Worm (Caenorhabditis elegans) whole organism, L4 larva: Measurements from ENCODE around the gene vms-1.

Experiments used
- D1046.2 ChIP-seq: fragments of 200-800 bp; sonication (Bioruptor generic); IDR thresholded peaks from 2 replicates; pipeline ENCODE4 v1.3.6; 2022; ENCODE audit warnings: missing genetic modification characterization, missing compliant biosample characterization
- F37D6.2 ChIP-seq: sonication (generic microtip); optimal IDR thresholded peaks from 2 replicates; lab custom pipeline; 2016; ENCODE audit warnings: mild to moderate bottlenecking, missing genetic modification characterization, missing compliant biosample characterization
- F49E8.2 ChIP-seq: sonication (generic microtip); optimal IDR thresholded peaks from 2 replicates; lab custom pipeline; 2016; ENCODE audit warnings: missing compliant biosample characterization, mild to moderate bottlenecking, missing genetic modification characterization, borderline replicate concordance
- T20F7.1 ChIP-seq: fragments of 200-800 bp; sonication (Bioruptor generic); optimal IDR thresholded peaks from 2 replicates; lab custom pipeline; 2018; ENCODE audit warnings: mild to moderate bottlenecking, missing genetic modification characterization, missing compliant biosample characterization
- T26A8.4 ChIP-seq: fragments of 200-800 bp; sonication (Bioruptor generic); IDR thresholded peaks from 2 replicates; pipeline ENCODE4 v1.3.6; 2022; ENCODE audit warnings: missing genetic modification characterization, missing compliant biosample characterization
- Y48G9A.11 ChIP-seq: fragments of 200-800 bp; sonication (Bioruptor generic); IDR thresholded peaks from 2 replicates; pipeline ENCODE4 v1.3.6; 2022; ENCODE audit warnings: missing genetic modification reagents, missing genetic modification characterization, missing compliant biosample characterization
- Y75B8A.6 ChIP-seq: fragments of 200-800 bp; sonication (Bioruptor generic); IDR thresholded peaks from 2 replicates; pipeline ENCODE4 v1.3.6; 2022; ENCODE audit warnings: missing genetic modification reagents, missing genetic modification characterization, missing compliant biosample characterization
- ama-1 ChIP-seq: fragments of 150-350 bp; optimal IDR thresholded peaks from 2 replicates; lab custom pipeline; 2014; ENCODE audit warnings: inconsistent platforms, mixed read lengths
- arid-1 ChIP-seq: fragments of 200-800 bp; sonication (Bioruptor generic); conservative IDR thresholded peaks from 2 replicates; pipeline ENCODE4 v1.3.6; 2022; ENCODE audit warnings: missing genetic modification reagents, missing genetic modification characterization, missing compliant biosample characterization
- attf-4 ChIP-seq: sonication (generic microtip); optimal IDR thresholded peaks from 3 replicates; lab custom pipeline; 2017; ENCODE audit warnings: missing biosample characterization, missing genetic modification characterization
- ceh-20 ChIP-seq: fragments of 200-800 bp; sonication (Bioruptor generic); IDR thresholded peaks from 2 replicates; pipeline ENCODE4 v1.3.6; 2022; ENCODE audit warnings: missing genetic modification reagents, missing genetic modification characterization, missing compliant biosample characterization
- ces-1 ChIP-seq: fragments of 150-350 bp; sonication (generic microtip); optimal IDR thresholded peaks from 4 replicates; lab custom pipeline; 2014; ENCODE audit warnings: missing biosample characterization, missing genetic modification reagents, missing genetic modification characterization
- ctbp-1 ChIP-seq: fragments of 200-800 bp; sonication (Bioruptor generic); IDR thresholded peaks from 2 replicates; pipeline ENCODE4 v1.3.6; 2022; ENCODE audit warnings: missing genetic modification reagents, missing genetic modification characterization, missing compliant biosample characterization
- daf-12 ChIP-seq: fragments of 150-350 bp; optimal IDR thresholded peaks from 2 replicates; lab custom pipeline; 2014; ENCODE audit warnings: missing biosample characterization, missing genetic modification reagents, missing genetic modification characterization
- daf-16 ChIP-seq, 3 experiments: sonication (generic microtip); optimal IDR thresholded peaks; 2 replicates each; lab custom pipeline; 2016 to 2017; ENCODE audit warnings: missing genetic modification characterization in 3 of 3, missing genetic modification reagents in 3 of 3, mild to moderate bottlenecking in 2 of 3, missing compliant biosample characterization in 2 of 3, missing biosample characterization in 1 of 3, moderate library complexity in 1 of 3
- dmd-6 ChIP-seq: fragments of 200-800 bp; sonication (Bioruptor generic); IDR thresholded peaks from 2 replicates; pipeline ENCODE4 v1.3.6; 2022; ENCODE audit warnings: missing genetic modification reagents, missing genetic modification characterization, missing compliant biosample characterization
- dmd-9 ChIP-seq: fragments of 200-800 bp; sonication (Bioruptor generic); IDR thresholded peaks from 2 replicates; pipeline ENCODE4 v1.3.6; 2022; ENCODE audit warnings: missing genetic modification reagents, missing genetic modification characterization, missing compliant biosample characterization
- dpl-1 ChIP-seq: fragments of 150-350 bp; optimal IDR thresholded peaks from 2 replicates; lab custom pipeline; 2014; ENCODE audit warnings: missing biosample characterization, missing genetic modification reagents, missing genetic modification characterization
- duxl-1 ChIP-seq: sonication (generic microtip); optimal IDR thresholded peaks from 2 replicates; lab custom pipeline; 2016; ENCODE audit warnings: mild to moderate bottlenecking, missing genetic modification characterization, moderate library complexity, missing compliant biosample characterization; ENCODE audit not compliant: poor library complexity
- dve-1 ChIP-seq: sonication (generic microtip); optimal IDR thresholded peaks from 2 replicates; lab custom pipeline; 2017; ENCODE audit warnings: antibody characterized with exemption, mild to moderate bottlenecking, missing genetic modification characterization, missing compliant biosample characterization; ENCODE audit not compliant: insufficient read depth
- hif-1 ChIP-seq, 2 experiments: sonication (generic microtip); optimal IDR thresholded peaks; 2 replicates each; lab custom pipeline; 2016 to 2017; ENCODE audit warnings: missing compliant biosample characterization in 2 of 2, missing genetic modification characterization in 2 of 2, missing genetic modification reagents in 2 of 2, missing genotype in 2 of 2, mild to moderate bottlenecking in 1 of 2
- hlh-11 ChIP-seq: fragments of 200-800 bp; sonication (Bioruptor generic); optimal IDR thresholded peaks from 2 replicates; lab custom pipeline; 2018; ENCODE audit warnings: mild to moderate bottlenecking, missing genetic modification characterization, missing compliant biosample characterization
- hlh-30 ChIP-seq: sonication (generic microtip); optimal IDR thresholded peaks from 2 replicates; lab custom pipeline; 2017; ENCODE audit warnings: antibody characterized with exemption, mild to moderate bottlenecking, missing genetic modification characterization, missing compliant biosample characterization; ENCODE audit not compliant: insufficient read depth
- lim-7 ChIP-seq: fragments of 200-800 bp; sonication (Bioruptor generic); IDR thresholded peaks from 2 replicates; pipeline ENCODE4 v1.3.6; 2022; ENCODE audit warnings: missing genetic modification characterization, missing compliant biosample characterization
- lin-38 ChIP-seq: fragments of 200-800 bp; sonication (Bioruptor generic); IDR thresholded peaks from 2 replicates; pipeline ENCODE4 v1.3.6; 2022; ENCODE audit warnings: missing genetic modification reagents, missing genetic modification characterization, missing compliant biosample characterization
- lsy-2 ChIP-seq, 2 experiments: fragments of 150-350 bp in 1 of 2; sonication (generic microtip) in 1 of 2; optimal IDR thresholded peaks; 2 replicates each; lab custom pipeline; 2014 to 2017; ENCODE audit warnings: missing biosample characterization in 2 of 2, missing genetic modification characterization in 2 of 2
- mdl-1 ChIP-seq, 2 experiments: fragments of 150-350 bp in 1 of 2; sonication (generic microtip) in 1 of 2; optimal IDR thresholded peaks; 2 replicates each; lab custom pipeline; 2014 to 2017; ENCODE audit warnings: missing biosample characterization in 2 of 2, missing genetic modification characterization in 2 of 2
- mdt-29 ChIP-seq: fragments of 200-800 bp; sonication (Bioruptor generic); IDR thresholded peaks from 2 replicates; pipeline ENCODE4 v1.3.6; 2022; ENCODE audit warnings: missing genetic modification reagents, missing genetic modification characterization, missing compliant biosample characterization
- mxl-2 ChIP-seq: fragments of 200-800 bp; sonication (Bioruptor generic); conservative IDR thresholded peaks from 2 replicates; pipeline ENCODE4 v1.3.6; 2022; ENCODE audit warnings: missing genetic modification reagents, missing genetic modification characterization, missing compliant biosample characterization
- mxl-3 ChIP-seq: fragments of 200-800 bp; sonication (Bioruptor generic); optimal IDR thresholded peaks from 2 replicates; lab custom pipeline; 2018; ENCODE audit warnings: mild to moderate bottlenecking, missing genetic modification characterization, missing compliant biosample characterization
- nhr-102 ChIP-seq: sonication (generic microtip); optimal IDR thresholded peaks from 2 replicates; lab custom pipeline; 2016; ENCODE audit warnings: mild to moderate bottlenecking, missing genetic modification characterization, moderate library complexity, missing compliant biosample characterization
- nhr-11 ChIP-seq: fragments of 150-350 bp; optimal IDR thresholded peaks from 2 replicates; lab custom pipeline; 2014; ENCODE audit warnings: missing biosample characterization, missing genetic modification characterization
- nhr-111 ChIP-seq: fragments of 200-800 bp; sonication (Bioruptor generic); optimal IDR thresholded peaks from 2 replicates; lab custom pipeline; 2018; ENCODE audit warnings: mild to moderate bottlenecking, missing genetic modification characterization, missing compliant biosample characterization
- nhr-237 ChIP-seq: sonication (generic microtip); optimal IDR thresholded peaks from 2 replicates; lab custom pipeline; 2017; ENCODE audit warnings: missing biosample characterization, missing genetic modification characterization
- nhr-28 ChIP-seq: fragments of 150-350 bp; optimal IDR thresholded peaks from 2 replicates; lab custom pipeline; 2014; ENCODE audit warnings: missing biosample characterization, missing genetic modification characterization
- nhr-48 ChIP-seq: sonication (generic microtip); optimal IDR thresholded peaks from 2 replicates; lab custom pipeline; 2016; ENCODE audit warnings: mild to moderate bottlenecking, missing genetic modification characterization, missing compliant biosample characterization
- nhr-6 ChIP-seq: fragments of 150-350 bp; optimal IDR thresholded peaks from 2 replicates; lab custom pipeline; 2014; ENCODE audit warnings: missing biosample characterization, missing genetic modification characterization
- nhr-77 ChIP-seq: fragments of 150-350 bp; optimal IDR thresholded peaks from 2 replicates; lab custom pipeline; 2014; ENCODE audit warnings: missing biosample characterization, missing genetic modification characterization
- pha-4 ChIP-seq, 2 experiments: fragments of 150-350 bp in 1 of 2; fragments of 200-800 bp in 1 of 2; sonication (Bioruptor generic) in 1 of 2; IDR thresholded peaks in 1 of 2; optimal IDR thresholded peaks in 1 of 2; 2 replicates each; pipeline versions ENCODE4 v1.3.6 to Lab custom; 2014 to 2022; ENCODE audit warnings: missing genetic modification characterization in 2 of 2, missing genetic modification reagents in 2 of 2, missing biosample characterization in 1 of 2, missing compliant biosample characterization in 1 of 2
- rbr-2 ChIP-seq: sonication (generic microtip); optimal IDR thresholded peaks from 2 replicates; lab custom pipeline; 2016; ENCODE audit warnings: missing genotype, missing genetic modification characterization, missing compliant biosample characterization
- snpc-1.2 ChIP-seq: fragments of 200-800 bp; sonication (Bioruptor generic); IDR thresholded peaks from 2 replicates; pipeline ENCODE4 v1.3.6; 2022; ENCODE audit warnings: missing genetic modification reagents, missing genetic modification characterization, missing compliant biosample characterization
- tra-1 ChIP-seq: fragments of 200-800 bp; sonication (Bioruptor generic); IDR thresholded peaks from 2 replicates; pipeline ENCODE4 v1.3.6; 2022; ENCODE audit warnings: missing genetic modification reagents, missing genetic modification characterization, missing compliant biosample characterization
- unc-62 ChIP-seq, 3 experiments: fragments of 150-350 bp in 1 of 3; sonication (generic microtip); optimal IDR thresholded peaks in 2 of 3; peaks in 1 of 3; 1 replicate in 1 of 3; 2 replicates in 2 of 3; lab custom pipeline; 2014 to 2017; ENCODE audit warnings: missing biosample characterization in 3 of 3, missing genetic modification characterization in 3 of 3, missing genetic modification reagents in 3 of 3, missing genotype in 1 of 3
- zag-1 ChIP-seq: fragments of 150-350 bp; optimal IDR thresholded peaks from 2 replicates; lab custom pipeline; 2014; ENCODE audit warnings: missing biosample characterization, missing genetic modification characterization
- ztf-11 ChIP-seq: fragments of 150-350 bp; optimal IDR thresholded peaks from 2 replicates; lab custom pipeline; 2014; ENCODE audit warnings: missing biosample characterization, missing genetic modification characterization

The vms-1 gene

DNA sequence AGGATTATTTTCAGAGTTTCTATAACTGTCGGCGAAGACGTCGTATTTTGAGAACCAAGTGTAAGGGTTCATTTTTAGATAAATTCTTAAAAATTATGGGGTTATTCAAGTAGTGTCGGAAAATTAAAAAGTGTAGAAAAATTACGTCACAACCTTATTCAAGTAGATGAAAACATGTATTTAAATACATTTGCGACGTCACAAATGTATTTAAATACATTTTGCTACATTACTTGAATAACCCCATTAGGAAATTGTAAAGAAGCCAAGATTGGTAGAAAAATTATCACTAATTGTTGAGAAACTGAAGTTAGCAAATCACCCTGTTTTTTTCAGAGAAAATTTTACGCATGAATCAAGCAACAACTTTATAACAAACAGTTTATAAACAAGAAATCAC, 40.9 kb downstream of the vms-1 start:
- TF ChIP-seq pha-4 (GFP tag; IDR thresholded peaks at IDR 0.05; lab: Robert Waterston, UW) (peak; percentile 44; the same call in 1 of the 2 replicates), pha-4 (tag; optimal IDR thresholded peaks at IDR 0.05; lab: Kevin White, UChicago) (no peak), F49E8.2 (tag; lab: Kevin White, UChicago) (peak; percentile 63), nhr-48 (no peak), snpc-1.2 (GFP tag; lab: Robert Waterston, UW) (peak; percentile 52; the same call in 1 of the 2 replicates), lin-38 (GFP tag; lab: Robert Waterston, UW) (peak; percentile 58), mxl-3 (no peak), ceh-20 (no peak), arid-1 (0 out of 2 replicates have a peak, but pooled peaks have one; percentile 24), Y75B8A.6 (GFP tag; lab: Robert Waterston, UW) (no peak), Y48G9A.11 (peak; percentile 65), zag-1 (tag; lab: Kevin White, UChicago) (no peak), lsy-2 (tag; optimal IDR thresholded peaks at IDR 0.05; lab: Kevin White, UChicago) (no peak), mxl-2 (no peak), dmd-9 (no peak), nhr-237 (tag; lab: Kevin White, UChicago) (no peak)

DNA sequence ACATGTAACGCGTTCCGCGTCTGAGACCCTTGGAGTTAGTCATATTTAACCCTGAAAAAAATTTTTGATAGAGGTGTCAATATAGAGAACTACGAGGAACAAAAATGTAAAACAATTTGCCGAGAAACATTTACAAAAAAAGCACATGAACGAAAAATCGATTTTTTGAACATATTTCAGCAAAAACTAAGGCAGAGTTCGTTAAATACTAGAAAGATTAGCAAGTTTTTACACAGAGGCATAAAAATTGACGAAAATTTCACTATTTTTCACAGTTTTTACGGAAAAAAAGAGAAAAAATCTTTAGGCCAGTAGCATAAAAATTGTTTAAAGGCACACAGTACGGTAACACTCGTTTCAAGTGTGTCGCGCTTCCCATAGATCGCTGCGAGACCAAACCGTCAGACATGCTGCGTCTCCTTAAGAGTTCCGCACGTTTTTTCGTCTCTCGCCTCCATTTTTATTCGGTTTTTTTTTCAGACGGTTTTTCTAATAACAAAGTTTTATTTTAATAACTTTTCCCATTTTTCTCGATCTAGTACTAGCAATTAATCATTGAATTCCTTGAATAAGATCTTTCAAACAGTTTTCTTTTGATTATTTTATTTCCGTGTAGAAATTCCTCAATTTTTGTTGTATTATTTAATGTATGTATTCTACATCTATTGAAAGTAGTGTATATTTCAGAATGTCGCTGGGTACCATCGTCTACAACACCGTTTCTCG, 42.0 kb downstream of the vms-1 start, which contains the start of the genes rpl-21 and C14B9.10:
Gene rpl-21 (minus strand): TSS at position 51 of the 726 bp plus-strand sequence.
Gene C14B9.10 (plus strand): TSS at position 676 of the 726 bp plus-strand sequence.
- TF ChIP-seq D1046.2 (GFP tag; lab: Robert Waterston, UW) (peak; percentile 99), dve-1 (tag; lab: Kevin White, UChicago) (peak; percentile 78), arid-1 (peak; percentile 87), F37D6.2 (tag; lab: Kevin White, UChicago) (no peak), lsy-2 (tag; optimal IDR thresholded peaks at IDR 0.05; lab: Kevin White, UChicago) (peak; percentile 95 to 99), unc-62 (GFP tag; optimal IDR thresholded peaks at IDR 0.05 in 1 of 2; lab: Kevin White, UChicago) (peak in 1 of 2 experiments; percentile 1), unc-62 (tag; optimal IDR thresholded peaks at IDR 0.05; lab: Kevin White, UChicago) (no peak), attf-4 (no peak), hlh-30 (tag; lab: Kevin White, UChicago) (peak; percentile 80), nhr-102 (tag; lab: Kevin White, UChicago) (peak; percentile 55), lim-7 (0 out of 2 replicates have a peak, but pooled peaks have one; percentile 30), nhr-11 (tag; lab: Kevin White, UChicago) (peak; percentile 67), lin-38 (GFP tag; lab: Robert Waterston, UW) (peak; percentile 75), ama-1 (lab: Kevin White, UChicago) (peak; percentile 59), mdl-1 (tag; optimal IDR thresholded peaks at IDR 0.05; lab: Kevin White, UChicago) (peak in 1 of 2 experiments; percentile 45), ztf-11 (no peak), dpl-1 (GFP tag; lab: Kevin White, UChicago) (peak; percentile 78), tra-1 (GFP tag; lab: Robert Waterston, UW) (no peak), ces-1 (GFP tag; lab: Kevin White, UChicago) (no peak), dmd-6 (GFP tag; lab: Robert Waterston, UW) (peak; percentile 37; the same call in 1 of the 2 replicates), duxl-1 (tag; lab: Kevin White, UChicago) (peak; percentile 1), T26A8.4 (GFP tag; lab: Robert Waterston, UW) (peak; percentile 62; the same call in 1 of the 2 replicates), hif-1 (tag; optimal IDR thresholded peaks at IDR 0.05; lab: Kevin White, UChicago) (peak in 1 of 2 experiments; percentile 38), nhr-77 (tag; lab: Kevin White, UChicago) (peak; percentile 38), mdt-29 (GFP tag; lab: Robert Waterston, UW) (no peak), nhr-6 (tag; lab: Kevin White, UChicago) (peak; percentile 77), daf-16 (GFP tag; optimal IDR thresholded peaks at IDR 0.05; lab: Kevin White, UChicago) (no peak), daf-16 (tag; optimal IDR thresholded peaks at IDR 0.05; lab: Kevin White, UChicago) (peak; percentile 44), zag-1 (tag; lab: Kevin White, UChicago) (peak; percentile 3), rbr-2 (tag; lab: Kevin White, UChicago) (peak; percentile 72), nhr-111 (GFP tag; lab: Kevin White, UChicago) (no peak), daf-12 (no peak), T20F7.1 (GFP tag; lab: Kevin White, UChicago) (peak; percentile 79), hlh-11 (peak; percentile 70), nhr-28 (tag; lab: Kevin White, UChicago) (peak; percentile 57), pha-4 (GFP tag; IDR thresholded peaks at IDR 0.05; lab: Robert Waterston, UW) (no peak), pha-4 (tag; optimal IDR thresholded peaks at IDR 0.05; lab: Kevin White, UChicago) (peak; percentile 51), ctbp-1 (GFP tag; lab: Robert Waterston, UW) (0 out of 2 replicates have a peak, but pooled peaks have one; percentile 25)
